Fruit fly (Drosophila melanogaster) whole organism, adult: Measurements from ENCODE around the gene Or85f.

Source experiments
- CG11617 ChIP-seq: fragments of 200-800 bp; sonication (Bioruptor generic); optimal IDR thresholded peaks from 2 replicates; lab custom pipeline; 2017; ENCODE audit warnings: mild to moderate bottlenecking, missing biosample characterization, missing genetic modification reagents, missing genetic modification characterization
- CG12768 ChIP-seq: fragments of 200-800 bp; sonication (Bioruptor generic); optimal IDR thresholded peaks from 2 replicates; lab custom pipeline; 2017; ENCODE audit warnings: missing biosample characterization, missing genetic modification characterization, mild to moderate bottlenecking, moderate library complexity, missing genetic modification reagents
- CG14711 ChIP-seq: fragments of 200-800 bp; sonication (Bioruptor generic); optimal IDR thresholded peaks from 2 replicates; lab custom pipeline; 2018; ENCODE audit warnings: missing biosample characterization, mild to moderate bottlenecking, missing genetic modification characterization, moderate library complexity
- CG1620 ChIP-seq: fragments of 200-800 bp; sonication (Bioruptor generic); optimal IDR thresholded peaks from 2 replicates; lab custom pipeline; 2016; ENCODE audit warnings: missing biosample characterization, missing genetic modification characterization
- CG33017 ChIP-seq: fragments of 200-800 bp; sonication (Bioruptor generic); optimal IDR thresholded peaks from 2 replicates; lab custom pipeline; 2018; ENCODE audit warnings: missing biosample characterization, mild to moderate bottlenecking, missing genetic modification characterization, moderate library complexity
- CG5204 ChIP-seq: fragments of 200-800 bp; sonication (Bioruptor generic); optimal IDR thresholded peaks from 2 replicates; lab custom pipeline; 2016; ENCODE audit warnings: missing biosample characterization, missing genetic modification characterization
- CG7045 ChIP-seq: fragments of 200-800 bp; sonication (Bioruptor generic); optimal IDR thresholded peaks from 2 replicates; lab custom pipeline; 2017; ENCODE audit warnings: missing biosample characterization, mild to moderate bottlenecking, missing genetic modification characterization
- CG7101 ChIP-seq: fragments of 200-800 bp; sonication (Bioruptor generic); optimal IDR thresholded peaks from 2 replicates; lab custom pipeline; 2018; ENCODE audit warnings: missing biosample characterization, mild to moderate bottlenecking, missing genetic modification characterization, moderate library complexity
- Clk ChIP-seq: fragments of 200-800 bp; sonication (Bioruptor generic); optimal IDR thresholded peaks from 2 replicates; lab custom pipeline; 2017; ENCODE audit warnings: missing biosample characterization, missing genetic modification characterization
- Crg-1 ChIP-seq: fragments of 200-800 bp; sonication (Bioruptor generic); optimal IDR thresholded peaks from 2 replicates; lab custom pipeline; 2016; ENCODE audit warnings: missing biosample characterization, missing genetic modification characterization
- Hr96 ChIP-seq: fragments of 200-800 bp; sonication (Bioruptor generic); optimal IDR thresholded peaks from 2 replicates; lab custom pipeline; 2016; ENCODE audit warnings: missing biosample characterization, missing genetic modification characterization
- Mnt ChIP-seq: fragments of 200-800 bp; sonication (Bioruptor generic); optimal IDR thresholded peaks from 2 replicates; lab custom pipeline; 2016; ENCODE audit warnings: missing biosample characterization, mild to moderate bottlenecking, missing genetic modification characterization
- bab1 ChIP-seq: fragments of 200-800 bp; sonication (Bioruptor generic); optimal IDR thresholded peaks from 3 replicates; lab custom pipeline; 2019; ENCODE audit warnings: missing biosample characterization, mild to moderate bottlenecking, missing genetic modification characterization, moderate library complexity
- cic ChIP-seq: fragments of 200-800 bp; sonication (Bioruptor generic); optimal IDR thresholded peaks from 2 replicates; lab custom pipeline; 2017; ENCODE audit warnings: missing biosample characterization, mild to moderate bottlenecking, missing genetic modification characterization, moderate library complexity
- cnc ChIP-seq, 2 experiments: fragments of >200 bp; optimal IDR thresholded peaks; 2 replicates each; lab custom pipeline; 2017
- kay ChIP-seq: fragments of 200-800 bp; sonication (Bioruptor generic); peaks from one replicate; lab custom pipeline; 2016; ENCODE audit warnings: missing biosample characterization, missing genetic modification characterization, borderline replicate concordance
- ovo ChIP-seq: fragments of 200-800 bp; sonication (Bioruptor generic); optimal IDR thresholded peaks from 2 replicates; lab custom pipeline; 2016; ENCODE audit warnings: missing biosample characterization, missing genetic modification characterization
- pad ChIP-seq: fragments of 200-800 bp; sonication (Bioruptor generic); optimal IDR thresholded peaks from 3 replicates; lab custom pipeline; 2017; ENCODE audit warnings: missing biosample characterization, missing genetic modification characterization, mild to moderate bottlenecking, moderate library complexity, missing genetic modification reagents
- tj ChIP-seq: fragments of 200-800 bp; sonication (Bioruptor generic); optimal IDR thresholded peaks from 3 replicates; lab custom pipeline; 2017; ENCODE audit warnings: missing biosample characterization, mild to moderate bottlenecking, missing genetic modification characterization, moderate library complexity
- toe ChIP-seq: fragments of 200-800 bp; sonication (Bioruptor generic); optimal IDR thresholded peaks from 2 replicates; lab custom pipeline; 2016; ENCODE audit warnings: missing biosample characterization, missing genetic modification characterization

Gene Or85f

dm6 chr3R:9420439-9421234 is 22.6 kb downstream of the Or85f start:
- TF ChIP-seq toe (GFP tag; lab: Kevin White, UChicago), result no peak
- TF ChIP-seq Mnt (GFP tag; lab: Kevin White, UChicago), result peak; percentile 13
- peak; percentile 91 for TF ChIP-seq cic
- TF ChIP-seq ovo, result peak; percentile 36
- TF ChIP-seq kay (GFP tag; lab: Kevin White, UChicago), result no peak
- peak; percentile 55 for TF ChIP-seq pad (GFP tag; lab: Kevin White, UChicago)
- TF ChIP-seq tj, result peak; percentile 64
- TF ChIP-seq CG12768 (GFP tag; lab: Kevin White, UChicago), result peak; percentile 73
- no peak for TF ChIP-seq Clk (GFP tag; lab: Kevin White, UChicago)
- TF ChIP-seq CG7101 (tag; lab: Kevin White, UChicago), result peak; percentile 34
- TF ChIP-seq CG14711 (tag; lab: Kevin White, UChicago), result peak; percentile 14
- peak; percentile 18 for TF ChIP-seq CG7045 (GFP tag; lab: Kevin White, UChicago)
- peak; percentile 45 for TF ChIP-seq CG11617 (GFP tag; lab: Kevin White, UChicago)
- peak; percentile 10 for TF ChIP-seq CG33017 (tag; lab: Kevin White, UChicago)

- TF ChIP-seq kay (GFP tag; lab: Kevin White, UChicago), result peak; percentile 59
- TF ChIP-seq CG5204 (GFP tag; lab: Kevin White, UChicago), result no peak
- TF ChIP-seq tj, result peak; percentile 80
- peak; percentile 21 for TF ChIP-seq cic
- peak; percentile 44 for TF ChIP-seq CG12768 (GFP tag; lab: Kevin White, UChicago)
- no peak for TF ChIP-seq CG1620 (GFP tag; lab: Kevin White, UChicago)
Observed at dm6 chr3R:9422338-9422737, 24.3 kb downstream of the Or85f start.

DNA sequence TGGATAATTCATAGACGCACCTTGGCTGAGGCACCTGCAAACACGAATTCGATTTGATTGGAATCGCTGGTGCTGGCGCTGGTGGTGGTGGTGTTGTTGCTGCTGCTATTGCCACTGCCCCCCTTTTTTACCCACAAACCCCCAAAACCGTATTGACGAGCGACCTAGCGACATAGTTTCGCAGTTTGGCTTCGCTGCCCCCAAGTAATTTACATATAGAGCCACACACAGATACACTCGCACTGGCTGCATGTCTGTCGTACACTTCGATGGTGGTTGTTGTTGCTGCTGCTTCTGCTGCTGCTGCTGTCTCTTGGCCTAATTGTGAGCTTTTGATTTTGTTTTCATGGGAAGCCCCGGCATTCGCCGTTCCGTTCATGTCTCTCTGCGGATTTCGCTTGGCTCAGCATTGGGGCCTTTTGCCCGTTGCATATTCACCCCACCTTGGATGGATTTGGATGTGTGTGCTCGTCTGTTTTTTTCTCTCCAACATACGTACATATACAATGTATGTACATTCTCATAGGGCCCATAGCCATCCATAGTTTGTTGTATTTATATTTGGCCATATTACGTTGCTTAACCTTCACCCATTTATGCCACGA is 26.2 kb downstream of the Or85f start:
- TF ChIP-seq tj (peak; percentile 88), CG7101 (tag; lab: Kevin White, UChicago) (no peak), CG7045 (GFP tag; lab: Kevin White, UChicago) (no peak), Mnt (GFP tag; lab: Kevin White, UChicago) (no peak)

dm6 chr3R:9427328-9427727 is 29.3 kb downstream of the Or85f start:
- TF ChIP-seq Hr96 (GFP tag; lab: Kevin White, UChicago) (no peak), CG14711 (tag; lab: Kevin White, UChicago) (no peak), bab1 (GFP tag; lab: Kevin White, UChicago) (no peak)

DNA sequence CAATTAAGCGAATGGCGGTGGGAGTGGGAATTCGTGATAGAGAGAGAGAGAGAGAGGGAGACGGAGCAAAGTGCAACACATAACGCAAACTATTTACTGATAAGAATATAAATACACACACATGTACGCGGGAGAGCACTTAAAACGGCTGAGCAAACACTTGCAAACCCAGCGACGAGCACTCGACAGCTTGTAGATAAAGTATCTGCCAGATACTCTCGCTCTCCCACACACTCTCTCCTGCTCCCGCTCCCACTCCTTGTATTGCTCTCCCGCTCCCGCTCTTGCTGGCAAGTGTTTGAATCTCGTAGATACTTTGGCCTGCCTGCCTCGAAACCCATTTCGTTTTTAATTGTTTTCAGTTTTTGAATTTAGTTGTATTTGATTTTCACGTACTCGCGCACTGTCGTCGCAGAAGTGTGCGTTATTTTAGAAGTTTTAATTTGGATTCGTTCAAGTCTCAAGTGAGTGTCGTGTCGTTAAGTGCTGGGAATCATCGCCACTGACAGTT is 30.3 kb downstream of the Or85f start:
- TF ChIP-seq CG14711 (tag; lab: Kevin White, UChicago), result peak; percentile 26
- no peak for TF ChIP-seq Crg-1 (GFP tag; lab: Kevin White, UChicago)
- peak; percentile 34 for TF ChIP-seq bab1 (GFP tag; lab: Kevin White, UChicago)
- peak; percentile 73 for TF ChIP-seq Hr96 (GFP tag; lab: Kevin White, UChicago)
- peak; percentile 65 for TF ChIP-seq ovo
- TF ChIP-seq CG5204 (GFP tag; lab: Kevin White, UChicago), result no peak
- TF ChIP-seq Mnt (GFP tag; lab: Kevin White, UChicago), result peak; percentile 75
- no peak for TF ChIP-seq toe (GFP tag; lab: Kevin White, UChicago)
- peak; percentile 74 for TF ChIP-seq tj
- TF ChIP-seq Clk (GFP tag; lab: Kevin White, UChicago), result peak; percentile 46
- no peak for TF ChIP-seq CG1620 (GFP tag; lab: Kevin White, UChicago)
- peak; percentile 43 for TF ChIP-seq CG11617 (GFP tag; lab: Kevin White, UChicago)
- TF ChIP-seq CG33017 (tag; lab: Kevin White, UChicago), result peak; percentile 63
- peak; percentile 20 for TF ChIP-seq pad (GFP tag; lab: Kevin White, UChicago)
- TF ChIP-seq CG7045 (GFP tag; lab: Kevin White, UChicago), result peak; percentile 65
- TF ChIP-seq cic, result peak; percentile 90
- peak; percentile 65 for TF ChIP-seq CG7101 (tag; lab: Kevin White, UChicago)
- no peak for TF ChIP-seq kay (GFP tag; lab: Kevin White, UChicago)
- TF ChIP-seq CG12768 (GFP tag; lab: Kevin White, UChicago), result peak; percentile 92
- no peak for TF ChIP-seq cnc (optimal IDR thresholded peaks at IDR 0.05; lab: Kevin White, UChicago)

DNA sequence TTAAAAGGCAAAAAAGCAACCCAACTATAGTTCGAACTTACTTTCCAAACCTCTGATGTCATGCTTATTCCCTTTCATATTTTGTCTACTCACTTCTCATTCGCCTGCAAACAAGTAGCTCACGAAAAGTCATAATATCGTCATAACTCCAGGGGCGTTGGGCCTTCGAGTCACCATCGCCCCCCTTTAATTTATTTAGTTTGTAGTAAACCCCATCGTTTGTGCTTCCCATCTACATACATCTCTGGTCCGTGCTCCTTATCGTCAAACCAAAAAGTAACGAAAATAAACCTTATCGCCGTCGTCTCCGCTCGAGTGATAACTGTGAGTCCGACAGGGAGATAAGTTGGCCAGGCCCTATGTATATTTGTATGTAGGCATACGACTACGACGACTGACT is 31.0 kb downstream of the Or85f start:
- TF ChIP-seq toe (GFP tag; lab: Kevin White, UChicago), result no peak
- TF ChIP-seq Clk (GFP tag; lab: Kevin White, UChicago), result peak; percentile 82
- peak; percentile 85 for TF ChIP-seq CG7101 (tag; lab: Kevin White, UChicago)
- TF ChIP-seq cnc (optimal IDR thresholded peaks at IDR 0.05; lab: Kevin White, UChicago), result no peak
- TF ChIP-seq ovo, result no peak
- peak; percentile 98 for TF ChIP-seq kay (GFP tag; lab: Kevin White, UChicago)
- no peak for TF ChIP-seq CG5204 (GFP tag; lab: Kevin White, UChicago)
- no peak for TF ChIP-seq bab1 (GFP tag; lab: Kevin White, UChicago)
- TF ChIP-seq CG33017 (tag; lab: Kevin White, UChicago), result peak; percentile 85
- peak; percentile 82 for TF ChIP-seq CG7045 (GFP tag; lab: Kevin White, UChicago)
- TF ChIP-seq cic, result peak; percentile 92
- TF ChIP-seq CG14711 (tag; lab: Kevin White, UChicago), result peak; percentile 62
- TF ChIP-seq Crg-1 (GFP tag; lab: Kevin White, UChicago), result no peak
- TF ChIP-seq pad (GFP tag; lab: Kevin White, UChicago), result peak; percentile 48
- peak; percentile 80 for TF ChIP-seq CG12768 (GFP tag; lab: Kevin White, UChicago)
- TF ChIP-seq Hr96 (GFP tag; lab: Kevin White, UChicago), result peak; percentile 78
- TF ChIP-seq Mnt (GFP tag; lab: Kevin White, UChicago), result peak; percentile 69
- TF ChIP-seq tj, result peak; percentile 27
- no peak for TF ChIP-seq CG1620 (GFP tag; lab: Kevin White, UChicago)
- TF ChIP-seq CG11617 (GFP tag; lab: Kevin White, UChicago), result peak; percentile 43
